Fruit fly (Drosophila melanogaster): ENCODE measurements around the gene dl.

The dl gene

dm6 chr2L:17387735-17388367, 62.3 kb downstream of the dl start (continued):
- no peak for TF ChIP-seq CG8388 (GFP tag; optimal IDR thresholded peaks at IDR 0.05)
- TF ChIP-seq Lim3 (GFP tag; IDR thresholded peaks at IDR 0.05): no peak
- no peak for TF ChIP-seq Hr51 (GFP tag; optimal IDR thresholded peaks at IDR 0.05)
- no peak for TF ChIP-seq Dref (GFP tag; IDR thresholded peaks at IDR 0.05)
- TF ChIP-seq CG2678 (tag; optimal IDR thresholded peaks at IDR 0.05): peak; percentile 45
- TF ChIP-seq CG4328 (GFP tag; optimal IDR thresholded peaks at IDR 0.05): no peak
- TF ChIP-seq schlank (tag; optimal IDR thresholded peaks at IDR 0.05): peak; percentile 77
- no peak for TF ChIP-seq Taf1 (GFP tag; IDR thresholded peaks at IDR 0.05)
- TF ChIP-seq CG32772 (GFP tag; IDR thresholded peaks at IDR 0.05): no peak
- no peak for TF ChIP-seq crc (GFP tag; optimal IDR thresholded peaks at IDR 0.05)
- no peak for TF ChIP-seq CG7556 (GFP tag; optimal IDR thresholded peaks at IDR 0.05)
- no peak for TF ChIP-seq CG15601 (tag; optimal IDR thresholded peaks at IDR 0.05)
- peak; percentile 43 for TF ChIP-seq wek (GFP tag; optimal IDR thresholded peaks at IDR 0.05)
- no peak for TF ChIP-seq vnd (GFP tag; IDR thresholded peaks at IDR 0.05; ENCODE audit: partially characterized antibody)
- no peak for TF ChIP-seq slbo (GFP tag; IDR thresholded peaks at IDR 0.05)
- no peak for TF ChIP-seq nerfin-2 (GFP tag; IDR thresholded peaks at IDR 0.05; ENCODE audit: partially characterized antibody)
- no peak for TF ChIP-seq HLHmδ (GFP tag; optimal IDR thresholded peaks at IDR 0.05)
- TF ChIP-seq CG4820 (GFP tag; optimal IDR thresholded peaks at IDR 0.05): no peak
- TF ChIP-seq CG17328 (GFP tag; IDR thresholded peaks at IDR 0.05): no peak
- TF ChIP-seq sna (GFP tag; IDR thresholded peaks at IDR 0.05; ENCODE audit: partially characterized antibody): no peak
- no peak for TF ChIP-seq CG4424 (GFP tag; optimal IDR thresholded peaks at IDR 0.05)
- TF ChIP-seq Adf1 (GFP tag; IDR thresholded peaks at IDR 0.05): no peak
- TF ChIP-seq Myb (GFP tag; optimal IDR thresholded peaks at IDR 0.05): no peak
- TF ChIP-seq tna (GFP tag; IDR thresholded peaks at IDR 0.05; ENCODE audit: partially characterized antibody): no peak
- TF ChIP-seq CG6254 (GFP tag; optimal IDR thresholded peaks at IDR 0.05): no peak
- TF ChIP-seq croc (GFP tag; conservative IDR thresholded peaks at IDR 0.05): no peak
- no peak for TF ChIP-seq CG17802 (tag; optimal IDR thresholded peaks at IDR 0.05)
- no peak for TF ChIP-seq danr (GFP tag; IDR thresholded peaks at IDR 0.05)
- no peak for TF ChIP-seq pan (optimal IDR thresholded peaks at IDR 0.05)
- TF ChIP-seq pan (GFP tag; optimal IDR thresholded peaks at IDR 0.05 in 1 of 2, IDR thresholded peaks at IDR 0.05 in 1 of 2): no peak
- TF ChIP-seq Mes4 (GFP tag; optimal IDR thresholded peaks at IDR 0.05): no peak
- no peak for TF ChIP-seq peb (GFP tag; IDR thresholded peaks at IDR 0.05)
- no peak for TF ChIP-seq CG4707 (GFP tag; optimal IDR thresholded peaks at IDR 0.05)
- no peak for TF ChIP-seq CG14014 (GFP tag; IDR thresholded peaks at IDR 0.05)
- no peak for TF ChIP-seq pnt (GFP tag; optimal IDR thresholded peaks at IDR 0.05)
- TF ChIP-seq hth (optimal IDR thresholded peaks at IDR 0.05): no peak
- TF ChIP-seq CG1603 (tag; optimal IDR thresholded peaks at IDR 0.05): no peak
- no peak for TF ChIP-seq Eip74EF (GFP tag; optimal IDR thresholded peaks at IDR 0.05)
- TF ChIP-seq Deaf1 (tag; optimal IDR thresholded peaks at IDR 0.05): no peak
- no peak for TF ChIP-seq Sry-δ (GFP tag; optimal IDR thresholded peaks at IDR 0.05)
- peak; percentile 48 for TF ChIP-seq CG13894 (tag; optimal IDR thresholded peaks at IDR 0.05)
- no peak for TF ChIP-seq CG14050 (GFP tag; IDR thresholded peaks at IDR 0.05)
- TF ChIP-seq tin (GFP tag; optimal IDR thresholded peaks at IDR 0.05): no peak
- no peak for TF ChIP-seq ind (GFP tag; optimal IDR thresholded peaks at IDR 0.05)
- TF ChIP-seq ems (GFP tag; optimal IDR thresholded peaks at IDR 0.05): no peak
- TF ChIP-seq nom (GFP tag; optimal IDR thresholded peaks at IDR 0.05): no peak
- no peak for TF ChIP-seq CG17361 (GFP tag; IDR thresholded peaks at IDR 0.05)
- TF ChIP-seq MBD-R2 (GFP tag; IDR thresholded peaks at IDR 0.05): no peak
- no peak for TF ChIP-seq Atf-2 (GFP tag; optimal IDR thresholded peaks at IDR 0.05)
- TF ChIP-seq vfl (GFP tag; optimal IDR thresholded peaks at IDR 0.05): no peak
- TF ChIP-seq Dip3 (GFP tag; optimal IDR thresholded peaks at IDR 0.05): no peak
